In the genomic region with DNA sequence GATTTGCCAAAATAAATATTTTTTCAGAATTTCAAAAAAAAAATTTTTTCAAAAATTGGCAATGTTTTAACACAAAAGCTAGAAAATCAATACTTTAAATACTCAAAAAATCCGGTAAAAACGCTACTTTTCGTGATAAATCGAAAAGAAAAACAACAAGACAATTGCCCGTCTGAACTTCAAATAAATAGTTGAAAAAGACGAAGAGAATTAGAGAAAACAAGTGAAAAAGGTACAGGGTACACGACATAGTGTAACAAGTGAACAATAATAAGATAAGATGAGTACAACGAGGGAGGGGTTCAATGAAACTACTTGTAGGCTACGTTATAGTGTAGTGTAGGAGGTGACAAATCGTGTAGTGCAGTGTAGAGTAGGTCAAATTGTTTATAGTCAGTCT, we compare ENCODE assay signal across 3 worm cellular contexts.
TF ChIP-seq lines count a peak whose summit lies in the region.

No protein-coding gene starts in this region.

TF ChIP-seq in whole organism, L1 larva, 84 proteins besides CTCF, POLR2A, EP300 and RAD21 (continued from another document):
- TF ChIP-seq elt-3 (tag; optimal IDR thresholded peaks at IDR 0.05; lab: Kevin White, UChicago) = peak in 1 of 6 experiments; percentile 24
- no peak for TF ChIP-seq ceh-88 (GFP tag; IDR thresholded peaks at IDR 0.05; lab: Robert Waterston, UW)
- no peak for TF ChIP-seq mep-1 (tag; optimal IDR thresholded peaks at IDR 0.05; lab: Kevin White, UChicago)
- TF ChIP-seq lin-14 (GFP tag; optimal IDR thresholded peaks at IDR 0.05; lab: Kevin White, UChicago) = peak; percentile 46
- peak in 1 of 2 experiments; percentile 37 for TF ChIP-seq lsy-2 (tag; optimal IDR thresholded peaks at IDR 0.05; lab: Kevin White, UChicago)
- TF ChIP-seq aly-2 (tag; optimal IDR thresholded peaks at IDR 0.05; lab: Kevin White, UChicago) = no peak
- TF ChIP-seq lin-39 (tag; optimal IDR thresholded peaks at IDR 0.05; lab: Kevin White, UChicago) = no peak
- TF ChIP-seq Y116A8C.19 (tag; optimal IDR thresholded peaks at IDR 0.05; lab: Kevin White, UChicago; ENCODE audit: borderline replicate concordance) = no peak
- TF ChIP-seq nhr-90 (tag; optimal IDR thresholded peaks at IDR 0.05; lab: Kevin White, UChicago; ENCODE audit: poor library complexity) = no peak
- TF ChIP-seq egl-13 (tag; optimal IDR thresholded peaks at IDR 0.05; lab: Kevin White, UChicago) = no peak
- TF ChIP-seq swsn-7 (tag; optimal IDR thresholded peaks at IDR 0.05; lab: Kevin White, UChicago) = no peak
- no peak for TF ChIP-seq xbp-1 (tag; optimal IDR thresholded peaks at IDR 0.05; lab: Kevin White, UChicago)
- TF ChIP-seq pax-3 (tag; optimal IDR thresholded peaks at IDR 0.05; lab: Kevin White, UChicago) = no peak
- TF ChIP-seq mdl-1 (tag; optimal IDR thresholded peaks at IDR 0.05; lab: Kevin White, UChicago) = no peak
- no peak for TF ChIP-seq jun-1 (tag; optimal IDR thresholded peaks at IDR 0.05; lab: Kevin White, UChicago)
- no peak for TF ChIP-seq egl-27 (tag; optimal IDR thresholded peaks at IDR 0.05; lab: Kevin White, UChicago)
- no peak for TF ChIP-seq nhr-71 (tag; optimal IDR thresholded peaks at IDR 0.05; lab: Kevin White, UChicago)
- TF ChIP-seq nhr-77 (tag; optimal IDR thresholded peaks at IDR 0.05; lab: Kevin White, UChicago) = no peak
- TF ChIP-seq hpl-2 (GFP tag; optimal IDR thresholded peaks at IDR 0.05; lab: Kevin White, UChicago) = no peak
- TF ChIP-seq ces-1 (GFP tag; optimal IDR thresholded peaks at IDR 0.05; lab: Kevin White, UChicago) = no peak
- TF ChIP-seq C16A3.4 (tag; optimal IDR thresholded peaks at IDR 0.05; lab: Kevin White, UChicago) = no peak
- no peak for TF ChIP-seq mab-9 (GFP tag; IDR thresholded peaks at IDR 0.05; lab: Robert Waterston, UW)
- no peak for TF ChIP-seq nhr-76 (tag; optimal IDR thresholded peaks at IDR 0.05; lab: Kevin White, UChicago)
- TF ChIP-seq F16B12.6 (tag; optimal IDR thresholded peaks at IDR 0.05; lab: Kevin White, UChicago) = no peak
- TF ChIP-seq elt-2 (tag; optimal IDR thresholded peaks at IDR 0.05; lab: Kevin White, UChicago) = no peak
- TF ChIP-seq lin-13 (GFP tag; optimal IDR thresholded peaks at IDR 0.05; lab: Kevin White, UChicago) = no peak
- TF ChIP-seq unc-98 (GFP tag; IDR thresholded peaks at IDR 0.05; lab: Robert Waterston, UW) = no peak
- TF ChIP-seq sox-4 (tag; optimal IDR thresholded peaks at IDR 0.05; lab: Kevin White, UChicago) = no peak
- TF ChIP-seq nhr-85 (tag; lab: Kevin White, UChicago) = peak; percentile 59
- no peak for TF ChIP-seq grh-1 (GFP tag; IDR thresholded peaks at IDR 0.05; lab: Robert Waterston, UW)
- TF ChIP-seq dpl-1 (GFP tag; optimal IDR thresholded peaks at IDR 0.05; lab: Kevin White, UChicago) = no peak
- no peak for TF ChIP-seq tbx-2 (tag; optimal IDR thresholded peaks at IDR 0.05; lab: Kevin White, UChicago)
- TF ChIP-seq C04F5.9 (tag; optimal IDR thresholded peaks at IDR 0.05; lab: Kevin White, UChicago) = no peak
- peak; percentile 5 for TF ChIP-seq snu-23 (GFP tag; optimal IDR thresholded peaks at IDR 0.05; lab: Kevin White, UChicago)
- no peak for TF ChIP-seq pag-3 (tag; optimal IDR thresholded peaks at IDR 0.05; lab: Kevin White, UChicago; ENCODE audit: borderline replicate concordance, insufficient read depth)
- no peak for TF ChIP-seq snpc-4 (tag; optimal IDR thresholded peaks at IDR 0.05; lab: Kevin White, UChicago)
- TF ChIP-seq hlh-17 (GFP tag; optimal IDR thresholded peaks at IDR 0.05; lab: Kevin White, UChicago; ENCODE audit: borderline replicate concordance) = no peak
- TF ChIP-seq alr-1 (tag; optimal IDR thresholded peaks at IDR 0.05; lab: Kevin White, UChicago; ENCODE audit: borderline replicate concordance) = no peak
- no peak for TF ChIP-seq ztf-11 (tag; optimal IDR thresholded peaks at IDR 0.05; lab: Kevin White, UChicago)

TF ChIP-seq in whole organism, L2 larva, 48 proteins besides CTCF, POLR2A, EP300 and RAD21 (continued from another document):
- TF ChIP-seq nhr-10 (tag; optimal IDR thresholded peaks at IDR 0.05; lab: Kevin White, UChicago) (no peak), elt-3 (tag; optimal IDR thresholded peaks at IDR 0.05; lab: Kevin White, UChicago) (no peak), ama-1 (optimal IDR thresholded peaks at IDR 0.05; lab: Kevin White, UChicago) (no peak), nhr-129 (tag; optimal IDR thresholded peaks at IDR 0.05; lab: Kevin White, UChicago) (peak; percentile 24), mab-5 (tag; optimal IDR thresholded peaks at IDR 0.05; lab: Kevin White, UChicago) (no peak), nhr-21 (tag; optimal IDR thresholded peaks at IDR 0.05; lab: Kevin White, UChicago) (no peak), ceh-16 (tag; optimal IDR thresholded peaks at IDR 0.05; lab: Kevin White, UChicago) (no peak), ceh-82 (tag; optimal IDR thresholded peaks at IDR 0.05; lab: Kevin White, UChicago) (no peak), gmeb-1 (tag; optimal IDR thresholded peaks at IDR 0.05; lab: Kevin White, UChicago) (no peak), elt-1 (tag; optimal IDR thresholded peaks at IDR 0.05; lab: Kevin White, UChicago) (no peak), aly-2 (tag; optimal IDR thresholded peaks at IDR 0.05; lab: Kevin White, UChicago) (no peak)

TF ChIP-seq in whole organism, L4 larva, 104 proteins besides CTCF, POLR2A, EP300 and RAD21 (continued from another document):
- TF ChIP-seq daf-16 (GFP tag; optimal IDR thresholded peaks at IDR 0.05; lab: Kevin White, UChicago) (no peak), daf-16 (tag; optimal IDR thresholded peaks at IDR 0.05; lab: Kevin White, UChicago) (peak; percentile 57), ceh-62 (tag; optimal IDR thresholded peaks at IDR 0.05; lab: Kevin White, UChicago) (no peak), mdt-29 (GFP tag; IDR thresholded peaks at IDR 0.05; lab: Robert Waterston, UW) (no peak), T26A8.4 (GFP tag; IDR thresholded peaks at IDR 0.05; lab: Robert Waterston, UW) (no peak), nhr-42 (GFP tag; IDR thresholded peaks at IDR 0.05; lab: Robert Waterston, UW) (no peak), lin-13 (GFP tag; optimal IDR thresholded peaks at IDR 0.05; lab: Kevin White, UChicago) (peak; percentile 23), Y105C5A.15 (GFP tag; IDR thresholded peaks at IDR 0.05; lab: Robert Waterston, UW) (no peak), dmd-8 (GFP tag; IDR thresholded peaks at IDR 0.05; lab: Robert Waterston, UW) (no peak), snpc-1.2 (GFP tag; IDR thresholded peaks at IDR 0.05; lab: Robert Waterston, UW) (no peak)
